Fruit fly (Drosophila melanogaster) whole organism, prepupa: ENCODE results near the gene CG5953.

Experiments
- Blimp-1 ChIP-seq: fragments of 200-800 bp; sonication (Bioruptor generic); optimal IDR thresholded peaks from 3 replicates; lab custom pipeline; 2017; ENCODE audit warnings: missing biosample characterization, missing genetic modification characterization, mild to moderate bottlenecking, moderate library complexity, missing genetic modification reagents
- CG10631 ChIP-seq: fragments of 200-800 bp; sonication (Bioruptor generic); optimal IDR thresholded peaks from 2 replicates; lab custom pipeline; 2016; ENCODE audit warnings: missing biosample characterization, missing genetic modification characterization
- CG11762 ChIP-seq: fragments of 200-800 bp; sonication (Bioruptor generic); optimal IDR thresholded peaks from 3 replicates; lab custom pipeline; 2016; ENCODE audit warnings: missing biosample characterization, missing genetic modification characterization; ENCODE audit not compliant: insufficient read depth
- CG11902 ChIP-seq: fragments of 200-800 bp; sonication (Bioruptor generic); optimal IDR thresholded peaks from 3 replicates; lab custom pipeline; 2016; ENCODE audit warnings: missing biosample characterization, missing genetic modification characterization
- CG16779 ChIP-seq: fragments of 200-800 bp; sonication (Bioruptor generic); optimal IDR thresholded peaks from 3 replicates; lab custom pipeline; 2017; ENCODE audit warnings: missing biosample characterization, mild to moderate bottlenecking, missing genetic modification characterization
- CG3032 ChIP-seq: fragments of 200-800 bp; optimal IDR thresholded peaks from 2 replicates; lab custom pipeline; 2019; ENCODE audit warnings: missing biosample characterization, mild to moderate bottlenecking, missing genetic modification characterization, moderate library complexity
- CG31627 ChIP-seq: fragments of 200-800 bp; sonication (Bioruptor generic); optimal IDR thresholded peaks from 3 replicates; lab custom pipeline; 2016; ENCODE audit warnings: missing biosample characterization, missing genetic modification characterization
- CG3919 ChIP-seq: fragments of 200-800 bp; sonication (Bioruptor generic); optimal IDR thresholded peaks from 3 replicates; lab custom pipeline; 2016; ENCODE audit warnings: missing biosample characterization, missing genetic modification characterization
- CG4318 ChIP-seq: fragments of 200-800 bp; sonication (Bioruptor generic); optimal IDR thresholded peaks from 3 replicates; lab custom pipeline; 2017; ENCODE audit warnings: missing biosample characterization, mild to moderate bottlenecking, missing genetic modification characterization
- CG6276 ChIP-seq: fragments of 200-800 bp; sonication (Bioruptor generic); optimal IDR thresholded peaks from 2 replicates; lab custom pipeline; 2017; ENCODE audit warnings: missing biosample characterization, mild to moderate bottlenecking, missing genetic modification characterization
- CG6792 ChIP-seq: fragments of 200-800 bp; sonication (Bioruptor generic); optimal IDR thresholded peaks from 3 replicates; lab custom pipeline; 2016; ENCODE audit warnings: missing biosample characterization, missing genetic modification characterization
- CG6808 ChIP-seq: fragments of 200-800 bp; sonication (Bioruptor generic); optimal IDR thresholded peaks from 3 replicates; lab custom pipeline; 2017; ENCODE audit warnings: missing biosample characterization, missing genetic modification characterization, mild to moderate bottlenecking, moderate library complexity, missing genetic modification reagents
- CG6854 ChIP-seq: fragments of 200-800 bp; sonication (Bioruptor generic); optimal IDR thresholded peaks from 2 replicates; lab custom pipeline; 2017; ENCODE audit warnings: missing biosample characterization, mild to moderate bottlenecking, missing genetic modification characterization
- CG8119 ChIP-seq: fragments of 200-800 bp; sonication (Bioruptor generic); IDR thresholded peaks from 3 replicates; pipeline ENCODE4 v1.3.6; 2022; ENCODE audit warnings: missing biosample characterization, missing genetic modification characterization
- CG8319 ChIP-seq: fragments of 200-800 bp; sonication (Bioruptor generic); optimal IDR thresholded peaks from 3 replicates; lab custom pipeline; 2016; ENCODE audit warnings: missing biosample characterization, missing genetic modification characterization
- CG9139 ChIP-seq: fragments of 200-800 bp; sonication (Bioruptor generic); optimal IDR thresholded peaks from 3 replicates; lab custom pipeline; 2017; ENCODE audit warnings: missing biosample characterization, mild to moderate bottlenecking, missing genetic modification characterization
- Eip78C ChIP-seq: fragments of 200-800 bp; sonication (Bioruptor generic); peaks from one replicate; lab custom pipeline; 2016; ENCODE audit warnings: missing biosample characterization, missing genetic modification characterization
- Eip93F ChIP-seq: fragments of 200-800 bp; sonication (Bioruptor generic); optimal IDR thresholded peaks from 2 replicates; lab custom pipeline; 2016; ENCODE audit warnings: missing biosample characterization, mild to moderate bottlenecking, missing genetic modification characterization
- Ets21C ChIP-seq: fragments of 200-800 bp; sonication (Bioruptor generic); optimal IDR thresholded peaks from 3 replicates; lab custom pipeline; 2016; ENCODE audit warnings: missing biosample characterization, missing genetic modification characterization
- Ets96B ChIP-seq: fragments of 200-800 bp; optimal IDR thresholded peaks from 2 replicates; lab custom pipeline; 2019; ENCODE audit warnings: missing biosample characterization, mild to moderate bottlenecking, missing genetic modification characterization, moderate library complexity
- Gug ChIP-seq: fragments of 200-800 bp; sonication (Bioruptor generic); IDR thresholded peaks from 2 replicates; pipeline ENCODE4 v1.3.6; 2022; ENCODE audit warnings: missing biosample characterization, missing genetic modification characterization
- Hr38 ChIP-seq: sonication (Bioruptor generic); optimal IDR thresholded peaks from 2 replicates; lab custom pipeline; 2016; ENCODE audit warnings: missing biosample characterization, missing genetic modification characterization
- Hr39 ChIP-seq: fragments of 200-800 bp; sonication (Bioruptor generic); optimal IDR thresholded peaks from 2 replicates; lab custom pipeline; 2016; ENCODE audit warnings: missing biosample characterization, missing genetic modification characterization
- Hr4 ChIP-seq: fragments of 200-800 bp; sonication (Bioruptor generic); optimal IDR thresholded peaks from 3 replicates; lab custom pipeline; 2016; ENCODE audit warnings: missing biosample characterization, missing genetic modification characterization
- Lpt ChIP-seq: fragments of 200-800 bp; sonication (Bioruptor generic); optimal IDR thresholded peaks from 3 replicates; lab custom pipeline; 2016; ENCODE audit warnings: missing biosample characterization, missing genetic modification characterization
- Met ChIP-seq: fragments of 200-800 bp; sonication (Bioruptor generic); optimal IDR thresholded peaks from 3 replicates; lab custom pipeline; 2016; ENCODE audit warnings: missing biosample characterization, missing genetic modification characterization
- OdsH ChIP-seq: fragments of 200-800 bp; sonication (Bioruptor generic); optimal IDR thresholded peaks from 3 replicates; lab custom pipeline; 2016; ENCODE audit warnings: missing biosample characterization, missing genetic modification characterization
- Sox102F ChIP-seq: fragments of 200-800 bp; sonication (Bioruptor generic); optimal IDR thresholded peaks from 2 replicates; lab custom pipeline; 2016; ENCODE audit warnings: missing biosample characterization, mild to moderate bottlenecking, missing genetic modification characterization
- Sox15 ChIP-seq: fragments of 200-800 bp; sonication (Bioruptor generic); optimal IDR thresholded peaks from 3 replicates; lab custom pipeline; 2016; ENCODE audit warnings: missing biosample characterization, missing genetic modification characterization
- achi ChIP-seq: fragments of 200-800 bp; sonication (Bioruptor generic); optimal IDR thresholded peaks from 3 replicates; lab custom pipeline; 2016; ENCODE audit warnings: missing biosample characterization, missing genetic modification characterization
- acj6 ChIP-seq: fragments of 200-800 bp; sonication (Bioruptor generic); optimal IDR thresholded peaks from 3 replicates; lab custom pipeline; 2016; ENCODE audit warnings: missing biosample characterization, missing genetic modification characterization
- dac ChIP-seq: fragments of 200-800 bp; sonication (Bioruptor generic); optimal IDR thresholded peaks from 2 replicates; lab custom pipeline; 2017; ENCODE audit warnings: missing biosample characterization, mild to moderate bottlenecking, missing genetic modification characterization
- dsx ChIP-seq: fragments of 200-800 bp; optimal IDR thresholded peaks from 3 replicates; lab custom pipeline; 2019; ENCODE audit warnings: missing biosample characterization, mild to moderate bottlenecking, missing genetic modification characterization, moderate library complexity; ENCODE audit not compliant: poor library complexity, severe bottlenecking
- eg ChIP-seq: fragments of 200-800 bp; sonication (Bioruptor generic); IDR thresholded peaks from 3 replicates; pipeline ENCODE4 v1.3.6; 2022; ENCODE audit warnings: missing biosample characterization, missing genetic modification characterization
- fd59A ChIP-seq: fragments of 200-800 bp; sonication (Bioruptor generic); optimal IDR thresholded peaks from 2 replicates; lab custom pipeline; 2017; ENCODE audit warnings: missing biosample characterization, mild to moderate bottlenecking, missing genetic modification characterization, missing genetic modification reagents
- fd85E ChIP-seq: fragments of 200-800 bp; sonication (Bioruptor generic); optimal IDR thresholded peaks from 3 replicates; lab custom pipeline; 2016; ENCODE audit warnings: missing biosample characterization, missing genetic modification characterization
- fkh ChIP-seq: fragments of 200-800 bp; sonication (Bioruptor generic); optimal IDR thresholded peaks from 3 replicates; lab custom pipeline; 2017; ENCODE audit warnings: missing biosample characterization, mild to moderate bottlenecking, missing genetic modification characterization, moderate library complexity
- lz ChIP-seq: fragments of 200-800 bp; sonication (Bioruptor generic); optimal IDR thresholded peaks from 3 replicates; lab custom pipeline; 2016; ENCODE audit warnings: missing biosample characterization, missing genetic modification characterization
- net ChIP-seq: fragments of 200-800 bp; sonication (Bioruptor generic); optimal IDR thresholded peaks from 3 replicates; lab custom pipeline; 2016; ENCODE audit warnings: missing biosample characterization, missing genetic modification characterization
- pdm3 ChIP-seq: fragments of 200-800 bp; sonication (Bioruptor generic); optimal IDR thresholded peaks from 3 replicates; lab custom pipeline; 2016; ENCODE audit warnings: missing biosample characterization, missing genetic modification characterization
- salr ChIP-seq, 2 experiments: fragments of 200-800 bp; sonication (Bioruptor generic); optimal IDR thresholded peaks; 3 replicates each; lab custom pipeline; 2016 to 2018; ENCODE audit warnings: missing biosample characterization in 2 of 2, missing genetic modification characterization in 2 of 2, mild to moderate bottlenecking in 1 of 2
- svp ChIP-seq: fragments of 200-800 bp; sonication (Bioruptor generic); peaks from one replicate; lab custom pipeline; 2016; ENCODE audit warnings: missing biosample characterization, missing genetic modification characterization
- topi ChIP-seq: fragments of 200-800 bp; sonication (Bioruptor generic); optimal IDR thresholded peaks from 3 replicates; lab custom pipeline; 2016; ENCODE audit warnings: missing biosample characterization, missing genetic modification characterization
- vri ChIP-seq: fragments of 200-800 bp; sonication (Bioruptor generic); optimal IDR thresholded peaks from 3 replicates; lab custom pipeline; 2016; ENCODE audit warnings: missing biosample characterization, mild to moderate bottlenecking, missing genetic modification characterization

The CG5953 gene

dm6 chr2L:16492617-16493203 lies 40.0 kb downstream of the CG5953 start (continued):
- TF ChIP-seq Hr4 (GFP tag; lab: Kevin White, UChicago) (peak; percentile 89), Hr38 (GFP tag; lab: Kevin White, UChicago) (no peak), CG8119 (GFP tag; lab: Robert Waterston, UW) (peak; percentile 90), fd85E (GFP tag; lab: Kevin White, UChicago) (no peak), OdsH (peak; percentile 89), dac (peak; percentile 61), svp (GFP tag; lab: Kevin White, UChicago) (peak; percentile 93), vri (GFP tag; lab: Kevin White, UChicago) (peak; percentile 88), CG11902 (GFP tag; lab: Kevin White, UChicago) (peak; percentile 60), CG6808 (GFP tag; lab: Kevin White, UChicago) (peak; percentile 91), CG4318 (GFP tag; lab: Kevin White, UChicago) (peak; percentile 68), CG6276 (GFP tag; lab: Kevin White, UChicago) (peak; percentile 86), achi (peak; percentile 89), Eip93F (GFP tag; lab: Kevin White, UChicago) (peak; percentile 33), Sox15 (GFP tag; lab: Kevin White, UChicago) (peak; percentile 65), Lpt (GFP tag; lab: Kevin White, UChicago) (peak; percentile 87), CG16779 (peak; percentile 88), Sox102F (GFP tag; lab: Kevin White, UChicago) (peak; percentile 92), dsx (GFP tag; lab: Kevin White, UChicago) (peak; percentile 91), CG11762 (GFP tag; lab: Kevin White, UChicago) (peak; percentile 65), lz (GFP tag; lab: Kevin White, UChicago) (peak; percentile 90), acj6 (GFP tag; lab: Kevin White, UChicago) (peak; percentile 86), Ets96B (peak; percentile 92), CG8319 (GFP tag; lab: Kevin White, UChicago) (peak; percentile 59)

dm6 chr2L:16491752-16492616 lies 40.7 kb downstream of the CG5953 start:
- TF ChIP-seq CG9139 (GFP tag; lab: Kevin White, UChicago): no peak
- no peak for TF ChIP-seq Ets96B
- peak; percentile 18 for TF ChIP-seq Blimp-1
- peak; percentile 91 for TF ChIP-seq fkh (GFP tag; lab: Kevin White, UChicago)

dm6 chr2L:16491123-16491751 lies 41.4 kb downstream of the CG5953 start, which contains the start of gene Tpr2:
Tpr2 (plus strand) TSS chr2L:16491540.
- TF ChIP-seq vri (GFP tag; lab: Kevin White, UChicago) (no peak), Hr38 (GFP tag; lab: Kevin White, UChicago) (no peak), CG31627 (peak; percentile 39), CG8119 (GFP tag; lab: Robert Waterston, UW) (peak; percentile 25; the same call in 1 of the 3 replicates), CG16779 (peak; percentile 12), Hr39 (GFP tag; lab: Kevin White, UChicago) (peak; percentile 31), CG6854 (GFP tag; lab: Kevin White, UChicago) (no peak), Gug (GFP tag; lab: Robert Waterston, UW) (no peak), net (GFP tag; lab: Kevin White, UChicago) (peak; percentile 42), CG3032 (tag; lab: Kevin White, UChicago) (peak; percentile 26), Eip78C (GFP tag; lab: Kevin White, UChicago) (peak; percentile 72), pdm3 (GFP tag; lab: Kevin White, UChicago) (peak; percentile 30), salr (GFP tag; optimal IDR thresholded peaks at IDR 0.05; lab: Kevin White, UChicago) (peak in 1 of 2 experiments; percentile 17), Ets21C (GFP tag; lab: Kevin White, UChicago) (peak; percentile 46), Hr4 (GFP tag; lab: Kevin White, UChicago) (peak; percentile 13), topi (GFP tag; lab: Kevin White, UChicago) (peak; percentile 29), Met (peak; percentile 21), CG3919 (GFP tag; lab: Kevin White, UChicago) (no peak), fd85E (GFP tag; lab: Kevin White, UChicago) (no peak), fd59A (GFP tag; lab: Kevin White, UChicago) (no peak), Eip93F (GFP tag; lab: Kevin White, UChicago) (no peak), CG10631 (GFP tag; lab: Kevin White, UChicago) (no peak), svp (GFP tag; lab: Kevin White, UChicago) (peak; percentile 73), eg (GFP tag; lab: Robert Waterston, UW) (0 out of 3 replicates have a peak, but pooled peaks have one; percentile 30), CG6792 (GFP tag; lab: Kevin White, UChicago) (no peak), CG6808 (GFP tag; lab: Kevin White, UChicago) (no peak)
